Worm (Caenorhabditis elegans): ENCODE data around the gene rpl-37.

The rpl-37 gene

ce11 chrIII:3504239-3504638 is 24.2 kb upstream of the rpl-37 start:
- TF ChIP-seq sup-37 (GFP tag; optimal IDR thresholded peaks at IDR 0.05) (no peak), efl-1 (optimal IDR thresholded peaks at IDR 0.05) (no peak), efl-1 (GFP tag; optimal IDR thresholded peaks at IDR 0.05 in 1 of 2) (peak in 1 of 2 experiments; percentile 75), nhr-47 (tag; optimal IDR thresholded peaks at IDR 0.05) (no peak)

DNA sequence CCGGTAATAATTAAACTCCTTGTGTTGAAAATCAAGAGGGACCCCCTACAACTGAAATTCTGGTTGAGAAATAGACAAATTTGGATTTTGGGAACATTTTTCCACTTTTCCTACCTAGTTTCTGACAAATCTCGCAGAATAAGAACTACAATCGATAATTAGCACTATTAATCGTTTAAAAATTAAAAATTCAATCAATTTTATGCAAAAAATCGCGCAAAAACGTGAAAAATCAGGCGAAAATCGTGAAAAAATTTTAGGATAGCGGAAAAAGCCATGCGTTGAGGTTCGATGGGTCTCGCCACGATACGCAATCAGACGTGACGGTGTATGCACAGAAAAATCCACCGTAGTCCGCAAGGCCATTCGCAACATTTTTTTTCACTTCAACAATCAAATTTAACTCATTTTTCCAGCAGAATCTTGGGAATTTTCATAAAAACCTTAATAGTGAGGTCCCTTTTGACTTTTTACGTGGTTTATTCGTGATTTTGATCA is 23.3 kb upstream of the rpl-37 start, which contains the start of gene lias-1:
Gene lias-1, minus strand, starts transcription at position 51 of the 498 bp plus-strand sequence.
- TF ChIP-seq unc-98 (GFP tag; IDR thresholded peaks at IDR 0.05): no peak
- TF ChIP-seq rnt-1 (tag; optimal IDR thresholded peaks at IDR 0.05): peak; percentile 87
- TF ChIP-seq nhr-76 (tag; optimal IDR thresholded peaks at IDR 0.05): no peak
- peak; percentile 53 for TF ChIP-seq blmp-1 (tag; optimal IDR thresholded peaks at IDR 0.05)
- no peak for TF ChIP-seq unc-62 (GFP tag; optimal IDR thresholded peaks at IDR 0.05)
- no peak for TF ChIP-seq Y116A8C.19 (tag; optimal IDR thresholded peaks at IDR 0.05; ENCODE audit: borderline replicate concordance)
- no peak for TF ChIP-seq sox-4 (tag; optimal IDR thresholded peaks at IDR 0.05)
- TF ChIP-seq lin-14 (GFP tag; optimal IDR thresholded peaks at IDR 0.05): peak; percentile 78
- peak; percentile 70 for TF ChIP-seq fos-1 (tag; optimal IDR thresholded peaks at IDR 0.05)
- TF ChIP-seq egl-13 (tag; optimal IDR thresholded peaks at IDR 0.05): peak; percentile 43
- peak; percentile 61 for TF ChIP-seq nhr-90 (tag; optimal IDR thresholded peaks at IDR 0.05; ENCODE audit: poor library complexity)
- peak; percentile 89 for TF ChIP-seq mep-1 (tag; optimal IDR thresholded peaks at IDR 0.05)
- TF ChIP-seq ama-1 (optimal IDR thresholded peaks at IDR 0.05): peak; percentile 50
- peak in 3 of 6 experiments; percentile 36 to 83 (median 82) for TF ChIP-seq elt-3 (tag; optimal IDR thresholded peaks at IDR 0.05)
- TF ChIP-seq mab-9 (GFP tag; IDR thresholded peaks at IDR 0.05): no peak
- no peak for TF ChIP-seq aha-1 (tag; optimal IDR thresholded peaks at IDR 0.05)
- TF ChIP-seq grh-1 (GFP tag; IDR thresholded peaks at IDR 0.05): no peak
- TF ChIP-seq tlp-1 (tag; optimal IDR thresholded peaks at IDR 0.05): no peak
- no peak for TF ChIP-seq zip-4 (GFP tag; optimal IDR thresholded peaks at IDR 0.05)
- TF ChIP-seq snpc-4 (tag; optimal IDR thresholded peaks at IDR 0.05): peak; percentile 71
- no peak for TF ChIP-seq nhr-28 (tag; optimal IDR thresholded peaks at IDR 0.05)
- TF ChIP-seq irx-1 (tag; optimal IDR thresholded peaks at IDR 0.05): peak; percentile 57
- TF ChIP-seq fkh-8 (tag; optimal IDR thresholded peaks at IDR 0.05): peak; percentile 83
- no peak for TF ChIP-seq ceh-90 (tag; optimal IDR thresholded peaks at IDR 0.05)
- peak; percentile 97 to 98 for TF ChIP-seq lsy-2 (tag; optimal IDR thresholded peaks at IDR 0.05)
- TF ChIP-seq fkh-10 (GFP tag; optimal IDR thresholded peaks at IDR 0.05): peak; percentile 66
- no peak for TF ChIP-seq hlh-4 (tag; optimal IDR thresholded peaks at IDR 0.05)
- TF ChIP-seq efl-3 (GFP tag; optimal IDR thresholded peaks at IDR 0.05): no peak
- peak; percentile 71 for TF ChIP-seq nhr-77 (tag; optimal IDR thresholded peaks at IDR 0.05)
- TF ChIP-seq nhr-237 (tag; optimal IDR thresholded peaks at IDR 0.05): peak; percentile 15
- TF ChIP-seq vab-15 (tag; optimal IDR thresholded peaks at IDR 0.05): peak; percentile 44
- peak; percentile 99 for TF ChIP-seq F16B12.6 (tag; optimal IDR thresholded peaks at IDR 0.05)
- TF ChIP-seq ztf-4 (tag; optimal IDR thresholded peaks at IDR 0.05): peak; percentile 48
- peak in 1 of 2 experiments; percentile 81 for TF ChIP-seq mdl-1 (tag; optimal IDR thresholded peaks at IDR 0.05)
- TF ChIP-seq xbp-1 (tag; optimal IDR thresholded peaks at IDR 0.05): peak; percentile 81
- peak; percentile 82 for TF ChIP-seq isw-1 (GFP tag; IDR thresholded peaks at IDR 0.05)
- no peak for TF ChIP-seq zag-1 (tag; optimal IDR thresholded peaks at IDR 0.05)
- TF ChIP-seq tbx-2 (tag; optimal IDR thresholded peaks at IDR 0.05): peak; percentile 68
- TF ChIP-seq nhr-20 (tag; optimal IDR thresholded peaks at IDR 0.05): peak; percentile 69
- peak; percentile 75 for TF ChIP-seq nhr-85 (tag)
- peak; percentile 85 for TF ChIP-seq unc-130 (tag; optimal IDR thresholded peaks at IDR 0.05)
- TF ChIP-seq nhr-47 (tag; optimal IDR thresholded peaks at IDR 0.05): peak; percentile 83
- no peak for TF ChIP-seq lir-3 (tag; optimal IDR thresholded peaks at IDR 0.05; ENCODE audit: poor library complexity)
- peak; percentile 81 for TF ChIP-seq lin-15B (tag; optimal IDR thresholded peaks at IDR 0.05)
- TF ChIP-seq C04F5.9 (tag; optimal IDR thresholded peaks at IDR 0.05): peak; percentile 58
- TF ChIP-seq snu-23 (GFP tag; optimal IDR thresholded peaks at IDR 0.05): peak; percentile 90
- peak in 1 of 2 experiments; percentile 39 for TF ChIP-seq egl-27 (tag; optimal IDR thresholded peaks at IDR 0.05)
- no peak for TF ChIP-seq ceh-88 (GFP tag; IDR thresholded peaks at IDR 0.05)
- TF ChIP-seq pag-3 (tag; optimal IDR thresholded peaks at IDR 0.05; ENCODE audit: borderline replicate concordance, insufficient read depth): no peak
